Fruit fly (Drosophila melanogaster) whole organism, prepupa: ENCODE data around the gene CG2608.

Source experiments
- CG10631 ChIP-seq: fragments of 200-800 bp; sonication (Bioruptor generic); optimal IDR thresholded peaks from 2 replicates; lab custom pipeline; 2016; ENCODE audit warnings: missing biosample characterization, missing genetic modification characterization
- CG16779 ChIP-seq: fragments of 200-800 bp; sonication (Bioruptor generic); optimal IDR thresholded peaks from 3 replicates; lab custom pipeline; 2017; ENCODE audit warnings: missing biosample characterization, mild to moderate bottlenecking, missing genetic modification characterization
- CG6854 ChIP-seq: fragments of 200-800 bp; sonication (Bioruptor generic); optimal IDR thresholded peaks from 2 replicates; lab custom pipeline; 2017; ENCODE audit warnings: missing biosample characterization, mild to moderate bottlenecking, missing genetic modification characterization
- CG7368 ChIP-seq: fragments of 200-800 bp; sonication (Bioruptor generic); optimal IDR thresholded peaks from 3 replicates; lab custom pipeline; 2016; ENCODE audit warnings: missing biosample characterization, missing genetic modification characterization
- Hr38 ChIP-seq: sonication (Bioruptor generic); optimal IDR thresholded peaks from 2 replicates; lab custom pipeline; 2016; ENCODE audit warnings: missing biosample characterization, missing genetic modification characterization
- Hr4 ChIP-seq: fragments of 200-800 bp; sonication (Bioruptor generic); optimal IDR thresholded peaks from 3 replicates; lab custom pipeline; 2016; ENCODE audit warnings: missing biosample characterization, missing genetic modification characterization
- pdm3 ChIP-seq: fragments of 200-800 bp; sonication (Bioruptor generic); optimal IDR thresholded peaks from 3 replicates; lab custom pipeline; 2016; ENCODE audit warnings: missing biosample characterization, missing genetic modification characterization
- salr ChIP-seq, 2 experiments: fragments of 200-800 bp; sonication (Bioruptor generic); optimal IDR thresholded peaks; 3 replicates each; lab custom pipeline; 2016 to 2018; ENCODE audit warnings: missing biosample characterization in 2 of 2, missing genetic modification characterization in 2 of 2, mild to moderate bottlenecking in 1 of 2
- topi ChIP-seq: fragments of 200-800 bp; sonication (Bioruptor generic); optimal IDR thresholded peaks from 3 replicates; lab custom pipeline; 2016; ENCODE audit warnings: missing biosample characterization, missing genetic modification characterization

- no peak for TF ChIP-seq Hr38 (GFP tag; lab: Kevin White, UChicago)
- no peak for TF ChIP-seq Hr4 (GFP tag; lab: Kevin White, UChicago)
- no peak for TF ChIP-seq CG16779 (tag; lab: Kevin White, UChicago)
- TF ChIP-seq CG10631 (GFP tag; lab: Kevin White, UChicago): no peak
- TF ChIP-seq topi: no peak
- TF ChIP-seq salr (GFP tag; optimal IDR thresholded peaks at IDR 0.05; lab: Kevin White, UChicago): no peak
- TF ChIP-seq pdm3 (GFP tag; lab: Kevin White, UChicago): no peak
- TF ChIP-seq CG7368 (GFP tag; lab: Kevin White, UChicago): no peak
- no peak for TF ChIP-seq CG6854 (GFP tag; lab: Kevin White, UChicago)
These were observed 5.8 kb upstream of the CG2608 start, which contains the start of gene CG31680 for dm6 chr2L:20639821-20640220.
